Fruit fly (Drosophila melanogaster) whole organism, embryonic: ENCODE measurements around the gene Acyp.

Experiments used
- CG12744 ChIP-seq: fragments of 200-800 bp; sonication (Bioruptor generic); optimal IDR thresholded peaks from 2 replicates; lab custom pipeline; 2016; ENCODE audit warnings: missing biosample characterization, missing genetic modification characterization
- CG14441 ChIP-seq: fragments of 200-800 bp; sonication (Bioruptor generic); IDR thresholded peaks from 2 replicates; pipeline ENCODE4 v1.3.6; 2022; ENCODE audit warnings: missing biosample characterization, missing genetic modification characterization
- CG14667 ChIP-seq: fragments of 200-800 bp; sonication (Bioruptor generic); IDR thresholded peaks from 2 replicates; pipeline ENCODE4 v1.3.6; 2022; ENCODE audit warnings: missing biosample characterization, missing genetic modification characterization
- CG6854 ChIP-seq: fragments of 200-800 bp; sonication (Bioruptor generic); optimal IDR thresholded peaks from 3 replicates; lab custom pipeline; 2017; ENCODE audit warnings: missing biosample characterization, mild to moderate bottlenecking, missing genetic modification characterization
- Mrtf ChIP-seq: fragments of 200-800 bp; sonication (Bioruptor generic); IDR thresholded peaks from 3 replicates; pipeline ENCODE4 v1.3.6; 2022; ENCODE audit warnings: missing biosample characterization, missing genetic modification characterization
- Neu2 ChIP-seq: fragments of 200-800 bp; sonication (Bioruptor generic); optimal IDR thresholded peaks from 3 replicates; lab custom pipeline; 2016; ENCODE audit warnings: missing biosample characterization, missing genetic modification characterization, borderline replicate concordance
- Six4 ChIP-seq: fragments of 200-800 bp; sonication (Bioruptor generic); optimal IDR thresholded peaks from 2 replicates; lab custom pipeline; 2016; ENCODE audit warnings: missing biosample characterization, missing genetic modification characterization
- Usf ChIP-seq: fragments of 200-800 bp; sonication (Bioruptor generic); optimal IDR thresholded peaks from 2 replicates; lab custom pipeline; 2017; ENCODE audit warnings: missing genotype, missing biosample characterization, missing genetic modification characterization
- danr ChIP-seq: fragments of 200-800 bp; sonication (Bioruptor generic); IDR thresholded peaks from 2 replicates; pipeline ENCODE4 v1.3.6; 2022; ENCODE audit warnings: missing biosample characterization, missing genetic modification characterization
- lab ChIP-seq: fragments of 200-800 bp; sonication (Bioruptor generic); optimal IDR thresholded peaks from 3 replicates; lab custom pipeline; 2017; ENCODE audit warnings: missing biosample characterization, missing genetic modification characterization, mild to moderate bottlenecking, moderate library complexity, missing genetic modification reagents
- lmd ChIP-seq: fragments of 200-800 bp; sonication (Bioruptor generic); IDR thresholded peaks from 2 replicates; pipeline ENCODE4 v1.3.6; 2022; ENCODE audit warnings: missing biosample characterization, missing genetic modification characterization
- vnd ChIP-seq: fragments of 200-800 bp; sonication (Bioruptor generic); IDR thresholded peaks from 3 replicates; pipeline ENCODE4 v1.3.6; 2022; ENCODE audit warnings: missing biosample characterization, missing genetic modification characterization; ENCODE audit not compliant: partially characterized antibody
- wdn ChIP-seq: fragments of 200-800 bp; sonication (Bioruptor generic); IDR thresholded peaks from 2 replicates; pipeline ENCODE4 v1.3.6; 2022; ENCODE audit warnings: missing biosample characterization, missing genetic modification characterization

dm6 chr2L:13884063-13884656 is 27.7 kb upstream of the Acyp start:
- no peak for TF ChIP-seq CG14441 (GFP tag; lab: Robert Waterston, UW)
- TF ChIP-seq CG12744: no peak
- TF ChIP-seq CG14667 (GFP tag; lab: Robert Waterston, UW): no peak
- TF ChIP-seq Six4 (GFP tag; lab: Kevin White, UChicago): no peak
- TF ChIP-seq Usf: no peak
- TF ChIP-seq CG6854 (GFP tag; lab: Kevin White, UChicago): no peak
- TF ChIP-seq lab: no peak
- no peak for TF ChIP-seq wdn (GFP tag; lab: Robert Waterston, UW)
- no peak for TF ChIP-seq Mrtf
- no peak for TF ChIP-seq vnd (GFP tag; lab: Robert Waterston, UW)
- TF ChIP-seq Neu2 (GFP tag; lab: Kevin White, UChicago): no peak
- no peak for TF ChIP-seq lmd (GFP tag; lab: Robert Waterston, UW)
- TF ChIP-seq danr: no peak
